Worm (Caenorhabditis elegans): ENCODE measurements around the gene Y53G8AL.1.
A peak's percentile ranks its signal among the peaks of the same experiment; 100 is the strongest.

DNA sequence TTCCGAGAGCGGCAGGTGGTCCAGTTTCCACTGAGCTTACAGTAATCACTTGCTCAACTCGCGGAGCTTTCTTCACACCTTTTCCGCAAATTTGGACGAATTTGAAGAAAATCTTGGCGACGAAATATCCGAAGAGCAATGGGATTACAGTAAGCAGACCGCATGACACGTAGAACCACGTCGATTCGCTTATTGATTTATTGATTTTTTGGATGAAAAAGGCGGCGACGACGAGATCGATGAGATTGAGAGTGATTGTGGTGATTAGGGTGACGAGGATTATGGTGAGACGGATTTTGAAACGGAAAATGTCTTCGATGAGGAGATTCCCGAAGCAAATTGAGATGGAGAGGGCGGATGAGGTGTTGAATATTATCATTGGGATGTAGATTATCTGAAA is 30.8 kb downstream of the Y53G8AL.1 start:
- TF ChIP-seq ceh-28 (tag; optimal IDR thresholded peaks at IDR 0.05) (peak; percentile 64), ceh-16 (tag; optimal IDR thresholded peaks at IDR 0.05) (no peak), ama-1 (optimal IDR thresholded peaks at IDR 0.05) (no peak), pqm-1 (tag; optimal IDR thresholded peaks at IDR 0.05) (no peak), nhr-77 (tag; optimal IDR thresholded peaks at IDR 0.05) (no peak), unc-62 (GFP tag; optimal IDR thresholded peaks at IDR 0.05) (no peak), mml-1 (tag; optimal IDR thresholded peaks at IDR 0.05) (no peak), fkh-10 (GFP tag; optimal IDR thresholded peaks at IDR 0.05) (no peak), ztf-4 (tag; optimal IDR thresholded peaks at IDR 0.05) (no peak), nfya-1 (tag; optimal IDR thresholded peaks at IDR 0.05; ENCODE audit: insufficient read depth) (no peak), lin-39 (tag; optimal IDR thresholded peaks at IDR 0.05) (no peak), elt-2 (tag; optimal IDR thresholded peaks at IDR 0.05) (no peak)

Measured in whole organism, L3 larva.